Worm (Caenorhabditis elegans) whole organism, early embryonic: Measurements from ENCODE around the gene thk-1.

Source experiments
- B0310.2 ChIP-seq: sonication (generic microtip); optimal IDR thresholded peaks from 2 replicates; lab custom pipeline; 2016; ENCODE audit warnings: mild to moderate bottlenecking, missing genetic modification characterization, missing compliant biosample characterization
- F13C5.2 ChIP-seq: sonication (generic microtip); optimal IDR thresholded peaks from 2 replicates; lab custom pipeline; 2017; ENCODE audit warnings: mild to moderate bottlenecking, missing genetic modification characterization, inconsistent platforms, missing compliant biosample characterization
- aly-1 ChIP-seq: sonication (generic microtip); optimal IDR thresholded peaks from 2 replicates; lab custom pipeline; 2016; ENCODE audit warnings: missing genetic modification characterization, missing compliant biosample characterization
- ama-1 ChIP-seq: fragments of 150-350 bp; optimal IDR thresholded peaks from 2 replicates; lab custom pipeline; 2014
- ceh-13 ChIP-seq: fragments of 200-800 bp; sonication (Bioruptor generic); optimal IDR thresholded peaks from 2 replicates; lab custom pipeline; 2018; ENCODE audit warnings: mild to moderate bottlenecking, missing genetic modification characterization, missing compliant biosample characterization
- ceh-36 ChIP-seq: sonication (generic microtip); optimal IDR thresholded peaks from 2 replicates; lab custom pipeline; 2016; ENCODE audit warnings: missing genetic modification characterization, inconsistent platforms, missing compliant biosample characterization
- ets-7 ChIP-seq: sonication (generic microtip); optimal IDR thresholded peaks from 2 replicates; lab custom pipeline; 2016; ENCODE audit warnings: missing genotype, missing genetic modification characterization, missing compliant biosample characterization
- flt-1 ChIP-seq: fragments of 200-800 bp; sonication (Bioruptor generic); IDR thresholded peaks from 2 replicates; pipeline ENCODE4 v1.3.6; 2022; ENCODE audit warnings: missing genetic modification characterization, missing compliant biosample characterization
- hmbx-1 ChIP-seq: sonication (generic microtip); optimal IDR thresholded peaks from 2 replicates; lab custom pipeline; 2016; ENCODE audit warnings: mild to moderate bottlenecking, missing genetic modification characterization, missing compliant biosample characterization
- hmg-4 ChIP-seq: fragments of 200-800 bp; sonication (Bioruptor generic); optimal IDR thresholded peaks from 2 replicates; lab custom pipeline; 2018; ENCODE audit warnings: mild to moderate bottlenecking, missing genetic modification characterization, missing compliant biosample characterization
- hnd-1 ChIP-seq: sonication (generic microtip); optimal IDR thresholded peaks from 2 replicates; lab custom pipeline; 2016; ENCODE audit warnings: missing genetic modification characterization, missing compliant biosample characterization
- pes-1 ChIP-seq: fragments of 200-800 bp; sonication (Bioruptor generic); IDR thresholded peaks from 2 replicates; pipeline ENCODE4 v1.3.6; 2022; ENCODE audit warnings: missing genetic modification reagents, missing genetic modification characterization, missing compliant biosample characterization
- scrt-1 ChIP-seq: fragments of 200-800 bp; sonication (Bioruptor generic); IDR thresholded peaks from 2 replicates; pipeline ENCODE4 v1.3.6; 2022; ENCODE audit warnings: missing genetic modification characterization, missing compliant biosample characterization
- sea-1 ChIP-seq: fragments of 200-800 bp; sonication (Bioruptor generic); conservative IDR thresholded peaks from 2 replicates; pipeline ENCODE4 v1.3.6; 2022; ENCODE audit warnings: missing genetic modification characterization, missing compliant biosample characterization
- tbx-11 ChIP-seq: fragments of 200-800 bp; sonication (Bioruptor generic); IDR thresholded peaks from 2 replicates; pipeline ENCODE4 v1.3.6; 2022; ENCODE audit warnings: missing genetic modification characterization, missing compliant biosample characterization
- tbx-37 ChIP-seq: fragments of 200-800 bp; sonication (Bioruptor generic); conservative IDR thresholded peaks from 2 replicates; pipeline ENCODE4 v1.3.6; 2022; ENCODE audit warnings: missing genetic modification reagents, missing genetic modification characterization, missing compliant biosample characterization
- tra-4 ChIP-seq: sonication (generic microtip); optimal IDR thresholded peaks from 2 replicates; lab custom pipeline; 2017; ENCODE audit warnings: missing genetic modification characterization, missing compliant biosample characterization

The thk-1 gene

ce11 chrIV:10302203-10302602, 20.8 kb upstream of the thk-1 start, which contains the start of gene R09E10.5:
Gene R09E10.5, minus strand, starts transcription at chrIV:10302303.
- TF ChIP-seq ceh-36, result no peak
- no peak for TF ChIP-seq sea-1 (GFP tag; lab: Robert Waterston, UW)
- TF ChIP-seq B0310.2 (tag; lab: Kevin White, UChicago), result no peak
- no peak for TF ChIP-seq hmbx-1 (tag; lab: Kevin White, UChicago)
- no peak for TF ChIP-seq tbx-11 (GFP tag; lab: Robert Waterston, UW)
- no peak for TF ChIP-seq tbx-37 (GFP tag; lab: Robert Waterston, UW)
- no peak for TF ChIP-seq hmg-4
- TF ChIP-seq ama-1, result no peak
- TF ChIP-seq flt-1, result no peak
- no peak for TF ChIP-seq F13C5.2 (tag; lab: Kevin White, UChicago)
- no peak for TF ChIP-seq ceh-13 (GFP tag; lab: Kevin White, UChicago)
- TF ChIP-seq aly-1, result no peak
- no peak for TF ChIP-seq hnd-1 (tag; lab: Kevin White, UChicago)
- no peak for TF ChIP-seq scrt-1 (GFP tag; lab: Robert Waterston, UW)
- no peak for TF ChIP-seq ets-7 (tag; lab: Kevin White, UChicago)
- no peak for TF ChIP-seq tra-4
- TF ChIP-seq pes-1 (GFP tag; lab: Robert Waterston, UW), result no peak

DNA sequence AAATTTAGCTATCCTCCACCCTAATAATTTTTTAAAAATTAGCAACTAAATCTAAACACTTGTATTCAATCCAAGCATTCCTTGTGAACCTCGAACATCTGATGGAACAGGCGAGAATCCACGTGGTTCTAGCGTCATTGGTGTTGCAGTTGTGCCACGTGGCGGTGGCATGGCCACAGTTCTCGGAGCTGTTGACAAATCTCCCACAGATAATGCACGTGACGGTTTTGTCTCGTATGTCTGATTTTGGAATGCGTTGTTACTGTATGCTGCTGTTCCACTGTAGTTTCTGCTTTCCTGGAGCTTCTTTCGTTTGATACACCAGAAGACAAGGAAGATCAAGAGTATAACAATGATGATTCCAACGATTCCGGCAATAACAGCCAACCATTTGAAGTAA, 14.7 kb upstream of the thk-1 start:
- no peak for TF ChIP-seq F13C5.2 (tag; lab: Kevin White, UChicago)
- no peak for TF ChIP-seq flt-1
- TF ChIP-seq B0310.2 (tag; lab: Kevin White, UChicago), result no peak
- TF ChIP-seq scrt-1 (GFP tag; lab: Robert Waterston, UW), result no peak
- TF ChIP-seq hnd-1 (tag; lab: Kevin White, UChicago), result no peak
- no peak for TF ChIP-seq tbx-11 (GFP tag; lab: Robert Waterston, UW)
- TF ChIP-seq pes-1 (GFP tag; lab: Robert Waterston, UW), result no peak
- no peak for TF ChIP-seq tra-4
- TF ChIP-seq sea-1 (GFP tag; lab: Robert Waterston, UW), result no peak
- TF ChIP-seq tbx-37 (GFP tag; lab: Robert Waterston, UW), result no peak

- no peak for TF ChIP-seq flt-1
- no peak for TF ChIP-seq F13C5.2 (tag; lab: Kevin White, UChicago)
- no peak for TF ChIP-seq tbx-37 (GFP tag; lab: Robert Waterston, UW)
- TF ChIP-seq pes-1 (GFP tag; lab: Robert Waterston, UW), result no peak
- TF ChIP-seq ceh-13 (GFP tag; lab: Kevin White, UChicago), result no peak
These were observed 13.7 kb upstream of the thk-1 start, which contains the start of gene R09E10.13 for ce11 chrIV:10295084-10295483. Gene R09E10.13, minus strand, starts transcription at chrIV:10295144.

DNA sequence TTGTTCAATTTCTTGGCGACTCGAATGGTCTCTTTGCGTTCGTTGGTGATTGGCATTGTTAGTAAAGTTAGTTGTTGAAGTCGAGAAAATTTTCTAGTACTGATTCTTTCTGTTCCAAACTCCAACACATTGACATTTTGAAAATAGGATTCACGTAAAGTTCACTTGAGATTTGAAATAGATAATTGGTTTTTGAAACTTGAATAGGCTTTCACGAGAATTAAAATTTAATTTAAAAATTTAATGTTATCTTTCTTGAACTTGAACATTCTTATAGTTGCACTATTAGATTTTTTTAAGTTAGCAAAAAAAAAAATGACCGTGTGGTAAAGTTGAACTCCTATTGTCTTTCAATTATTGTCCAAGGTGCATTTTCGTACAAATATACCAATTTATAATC, 12.6 kb upstream of the thk-1 start, which contains the start of gene R09E10.6:
R09E10.6 (minus strand) TSS at position 101 of the 400 bp plus-strand sequence.
- no peak for TF ChIP-seq ceh-36
- no peak for TF ChIP-seq flt-1
- no peak for TF ChIP-seq pes-1 (GFP tag; lab: Robert Waterston, UW)
- no peak for TF ChIP-seq aly-1
- no peak for TF ChIP-seq ama-1
- TF ChIP-seq tra-4, result no peak
- TF ChIP-seq ceh-13 (GFP tag; lab: Kevin White, UChicago), result no peak
- no peak for TF ChIP-seq tbx-37 (GFP tag; lab: Robert Waterston, UW)
- no peak for TF ChIP-seq scrt-1 (GFP tag; lab: Robert Waterston, UW)
- no peak for TF ChIP-seq ets-7 (tag; lab: Kevin White, UChicago)
- TF ChIP-seq hnd-1 (tag; lab: Kevin White, UChicago), result no peak
- TF ChIP-seq F13C5.2 (tag; lab: Kevin White, UChicago), result no peak
- TF ChIP-seq B0310.2 (tag; lab: Kevin White, UChicago), result no peak
- TF ChIP-seq sea-1 (GFP tag; lab: Robert Waterston, UW), result no peak
- no peak for TF ChIP-seq hmbx-1 (tag; lab: Kevin White, UChicago)
- TF ChIP-seq hmg-4, result no peak

DNA sequence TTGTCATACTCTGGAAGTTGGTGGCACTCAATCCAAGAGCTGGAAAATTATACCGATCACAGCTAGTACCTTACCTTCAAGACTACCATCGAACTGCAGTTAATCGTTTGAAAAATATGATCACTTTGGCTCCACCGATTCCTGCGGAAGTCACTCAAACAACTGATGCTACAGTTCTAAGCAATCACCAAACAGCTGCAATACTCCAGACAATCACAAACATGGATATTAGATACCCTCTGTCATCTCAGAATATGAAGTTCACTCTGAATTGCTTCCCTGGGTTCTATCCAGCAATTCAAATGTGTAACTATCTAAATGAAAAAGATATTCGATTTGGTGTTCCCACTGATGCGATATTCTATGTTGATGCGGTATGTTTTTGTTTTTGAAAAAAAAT, 7.2 kb upstream of the thk-1 start:
- TF ChIP-seq tbx-37 (GFP tag; lab: Robert Waterston, UW), result no peak
- TF ChIP-seq ceh-13 (GFP tag; lab: Kevin White, UChicago), result no peak
- no peak for TF ChIP-seq ceh-36
- TF ChIP-seq hnd-1 (tag; lab: Kevin White, UChicago), result no peak
- TF ChIP-seq B0310.2 (tag; lab: Kevin White, UChicago), result no peak
- no peak for TF ChIP-seq ets-7 (tag; lab: Kevin White, UChicago)
- TF ChIP-seq pes-1 (GFP tag; lab: Robert Waterston, UW), result no peak
- TF ChIP-seq ama-1, result no peak
- TF ChIP-seq F13C5.2 (tag; lab: Kevin White, UChicago), result no peak
- TF ChIP-seq aly-1, result no peak
- TF ChIP-seq hmbx-1 (tag; lab: Kevin White, UChicago), result no peak
- TF ChIP-seq hmg-4, result no peak
- TF ChIP-seq sea-1 (GFP tag; lab: Robert Waterston, UW), result no peak

ce11 chrIV:10286655-10287054, 5.3 kb upstream of the thk-1 start, which contains the start of gene ebax-1:
Gene ebax-1, plus strand, starts transcription at chrIV:10286955.
- no peak for TF ChIP-seq scrt-1 (GFP tag; lab: Robert Waterston, UW)
- TF ChIP-seq flt-1, result no peak
- TF ChIP-seq hnd-1 (tag; lab: Kevin White, UChicago), result no peak
- TF ChIP-seq hmg-4, result no peak
- TF ChIP-seq ets-7 (tag; lab: Kevin White, UChicago), result no peak
- TF ChIP-seq ceh-36, result no peak
- TF ChIP-seq F13C5.2 (tag; lab: Kevin White, UChicago), result no peak
- no peak for TF ChIP-seq ceh-13 (GFP tag; lab: Kevin White, UChicago)
- no peak for TF ChIP-seq B0310.2 (tag; lab: Kevin White, UChicago)
- TF ChIP-seq sea-1 (GFP tag; lab: Robert Waterston, UW), result no peak
- no peak for TF ChIP-seq tbx-37 (GFP tag; lab: Robert Waterston, UW)
- no peak for TF ChIP-seq pes-1 (GFP tag; lab: Robert Waterston, UW)
- TF ChIP-seq tra-4, result no peak
- no peak for TF ChIP-seq tbx-11 (GFP tag; lab: Robert Waterston, UW)
- no peak for TF ChIP-seq aly-1
- TF ChIP-seq hmbx-1 (tag; lab: Kevin White, UChicago), result no peak
- no peak for TF ChIP-seq ama-1

DNA sequence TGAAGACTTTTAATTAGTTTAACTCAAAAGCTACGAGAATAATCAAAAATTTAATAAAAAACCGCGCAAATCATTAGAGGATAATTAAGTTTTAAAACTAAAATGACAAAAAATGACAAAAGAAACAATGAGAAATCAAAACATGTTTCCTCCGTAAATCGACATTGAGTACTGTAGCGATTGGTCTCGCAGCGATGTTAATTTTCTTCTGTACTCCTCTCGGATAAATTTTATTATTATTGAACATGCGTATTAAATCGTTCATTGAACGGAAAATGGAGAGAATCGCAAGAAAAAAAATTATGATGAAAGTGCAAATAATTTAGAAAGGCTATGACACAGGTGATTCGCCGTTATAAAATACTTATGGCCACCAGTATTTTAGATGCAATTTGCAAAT, 3.9 kb upstream of the thk-1 start:
- TF ChIP-seq ceh-36 (no peak), pes-1 (GFP tag; lab: Robert Waterston, UW) (no peak), flt-1 (no peak), ets-7 (tag; lab: Kevin White, UChicago) (no peak), ama-1 (no peak), ceh-13 (GFP tag; lab: Kevin White, UChicago) (no peak), aly-1 (no peak), hnd-1 (tag; lab: Kevin White, UChicago) (no peak), tbx-11 (GFP tag; lab: Robert Waterston, UW) (no peak), B0310.2 (tag; lab: Kevin White, UChicago) (no peak), hmg-4 (no peak), hmbx-1 (tag; lab: Kevin White, UChicago) (no peak), F13C5.2 (tag; lab: Kevin White, UChicago) (no peak), tbx-37 (GFP tag; lab: Robert Waterston, UW) (no peak), sea-1 (GFP tag; lab: Robert Waterston, UW) (no peak), scrt-1 (GFP tag; lab: Robert Waterston, UW) (no peak), tra-4 (no peak)
